Worm (Caenorhabditis elegans) whole organism, L4/young adult: ENCODE measurements around the gene eel-1.

Source experiments
- W03F9.2 ChIP-seq: fragments of 150-350 bp; optimal IDR thresholded peaks from 2 replicates; lab custom pipeline; 2014; ENCODE audit warnings: missing biosample characterization, missing genetic modification characterization
- dao-5 ChIP-seq: sonication (generic microtip); optimal IDR thresholded peaks from 2 replicates; lab custom pipeline; 2016; ENCODE audit warnings: missing genotype, missing genetic modification characterization, moderate library complexity, missing compliant biosample characterization
- him-1 ChIP-seq: sonication (generic microtip); optimal IDR thresholded peaks from 2 replicates; lab custom pipeline; 2016; ENCODE audit warnings: missing genotype, missing genetic modification reagents, missing genetic modification characterization, missing compliant biosample characterization

The eel-1 gene

ce11 chrIV:3012374-3013142, 37.3 kb downstream of the eel-1 start, which contains the start of the genes Y54G2A.28 and vrp-1:
Y54G2A.28 (minus strand) TSS chrIV:3012421.
vrp-1 (plus strand) TSS chrIV:3012587.
- no peak for TF ChIP-seq W03F9.2
- no peak for TF ChIP-seq him-1 (tag; lab: Kevin White, UChicago)

ce11 chrIV:3011647-3012046, 38.3 kb downstream of the eel-1 start:
- no peak for TF ChIP-seq dao-5 (tag; lab: Kevin White, UChicago)
- TF ChIP-seq W03F9.2: no peak
- TF ChIP-seq him-1 (tag; lab: Kevin White, UChicago): no peak

DNA sequence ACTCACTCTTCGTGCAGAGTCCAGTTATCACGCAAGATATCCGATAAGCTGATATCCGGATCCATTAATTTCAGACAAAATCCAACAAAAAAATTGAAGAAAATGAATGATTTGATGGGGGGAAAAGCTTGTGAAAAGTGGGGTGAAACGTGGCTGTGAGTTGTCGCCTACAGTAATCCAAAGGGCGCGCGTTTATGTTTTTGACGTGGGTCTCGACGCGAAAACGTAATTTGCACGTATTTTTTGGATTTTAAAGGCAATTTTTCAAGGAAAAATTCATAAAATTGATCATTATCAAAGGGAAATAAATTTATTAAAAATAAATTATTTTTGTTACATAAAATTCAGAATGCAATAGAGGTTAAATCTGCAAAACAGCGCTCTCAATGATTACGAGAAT, 41.1 kb downstream of the eel-1 start, which contains the start of gene Y54G2A.73:
Gene Y54G2A.73 (minus strand): TSS at position 65 of the 400 bp plus-strand sequence.
- TF ChIP-seq W03F9.2: no peak
- TF ChIP-seq dao-5 (tag; lab: Kevin White, UChicago): no peak
- no peak for TF ChIP-seq him-1 (tag; lab: Kevin White, UChicago)

DNA sequence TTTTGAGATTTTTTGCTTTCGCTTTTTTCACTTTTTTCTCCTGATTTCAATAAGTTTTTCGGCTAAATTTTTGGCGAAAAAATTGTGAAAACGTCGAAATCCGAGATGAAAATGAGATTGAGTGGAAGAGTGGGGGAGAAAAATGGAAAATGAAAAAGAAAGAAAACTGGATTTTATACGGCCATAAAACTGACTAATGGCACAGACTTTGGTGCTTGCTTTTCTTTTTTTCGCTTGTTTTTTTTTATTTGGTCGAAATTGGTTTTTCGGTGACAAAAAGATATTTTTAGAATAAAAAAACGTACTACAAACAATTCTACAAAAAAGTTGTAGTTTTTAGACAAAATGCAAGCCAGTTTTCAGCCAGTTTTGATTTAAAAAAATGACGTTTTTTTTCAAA, 47.1 kb downstream of the eel-1 start:
- TF ChIP-seq W03F9.2 (no peak), dao-5 (tag; lab: Kevin White, UChicago) (no peak), him-1 (tag; lab: Kevin White, UChicago) (no peak)

DNA sequence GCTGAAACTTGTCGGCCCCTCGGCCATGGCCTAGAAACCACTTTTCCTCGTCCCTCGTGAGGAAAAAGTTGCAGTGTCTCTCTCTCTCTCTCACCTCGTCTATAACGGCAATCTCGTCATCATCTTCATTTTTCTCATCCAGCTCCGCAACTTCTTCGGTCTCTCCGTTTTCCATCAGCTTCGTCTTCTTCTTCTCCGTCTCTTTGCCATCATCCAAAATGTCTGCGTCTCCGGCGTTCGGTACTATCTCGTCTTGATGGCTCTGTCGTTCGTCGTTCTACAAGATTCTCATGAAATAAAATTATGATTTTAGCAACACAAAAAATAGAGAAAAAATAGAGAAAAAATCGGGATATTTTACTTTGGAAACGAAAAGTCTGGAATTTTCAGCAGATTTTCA, 48.4 kb downstream of the eel-1 start:
- no peak for TF ChIP-seq W03F9.2

DNA sequence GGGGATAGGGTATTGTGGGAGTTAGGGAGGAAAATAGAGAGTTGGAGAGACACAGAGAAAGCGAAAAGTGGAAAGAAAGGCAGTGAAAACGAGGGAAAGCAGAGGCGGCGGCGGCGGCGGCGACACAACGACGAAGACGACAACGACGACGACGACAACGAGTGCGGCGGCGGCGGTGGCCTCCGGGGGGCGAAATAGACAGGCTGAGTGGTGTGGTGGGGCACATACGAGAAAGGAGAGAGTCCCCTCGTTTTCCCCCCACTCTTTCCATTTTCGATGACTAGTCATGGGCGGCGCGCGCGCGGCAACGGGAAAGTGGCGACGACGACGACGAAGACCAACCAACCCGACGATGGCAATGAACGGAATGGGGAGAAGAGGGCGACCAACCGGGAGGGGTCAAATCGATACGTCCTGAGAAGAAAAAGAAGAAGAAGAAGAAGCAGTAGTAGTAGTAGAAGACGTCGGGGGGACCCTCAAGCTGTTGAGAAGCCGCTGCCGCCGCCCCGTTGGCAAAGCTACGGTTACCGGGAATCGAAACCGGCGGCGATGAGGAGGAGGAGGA, 51.2 kb downstream of the eel-1 start:
- TF ChIP-seq dao-5 (tag; lab: Kevin White, UChicago) (no peak), W03F9.2 (no peak), him-1 (tag; lab: Kevin White, UChicago) (peak; percentile 77)

ce11 chrIV:2997302-2997701, 52.6 kb downstream of the eel-1 start:
- no peak for TF ChIP-seq W03F9.2
- TF ChIP-seq him-1 (tag; lab: Kevin White, UChicago): no peak
- no peak for TF ChIP-seq dao-5 (tag; lab: Kevin White, UChicago)

- TF ChIP-seq dao-5 (tag; lab: Kevin White, UChicago): no peak
- TF ChIP-seq W03F9.2: no peak
- TF ChIP-seq him-1 (tag; lab: Kevin White, UChicago): no peak
Measured at ce11 chrIV:2995372-2995771, 54.5 kb downstream of the eel-1 start, which contains the start of gene Y54G2A.26. Y54G2A.26 (minus strand) TSS chrIV:2995472.

DNA sequence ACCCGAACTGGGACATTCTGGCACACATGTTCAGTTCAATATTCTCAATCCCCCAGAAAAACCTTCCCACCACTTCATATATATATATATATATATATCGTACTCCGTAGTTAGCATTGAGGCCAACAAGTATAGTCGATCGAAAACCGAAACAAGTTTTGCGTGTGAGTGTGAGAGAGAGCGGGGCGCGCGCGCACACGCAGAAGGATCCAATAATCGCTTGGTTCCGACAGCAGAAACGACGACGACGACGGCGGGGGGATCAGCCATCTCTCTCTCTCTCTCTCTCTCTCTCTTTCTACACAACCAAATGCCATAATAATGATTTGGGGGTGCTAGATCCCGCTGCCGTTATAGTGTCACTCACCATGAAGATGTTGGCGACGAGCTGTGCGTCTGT, 55.0 kb downstream of the eel-1 start:
- TF ChIP-seq W03F9.2: no peak
- no peak for TF ChIP-seq him-1 (tag; lab: Kevin White, UChicago)
- TF ChIP-seq dao-5 (tag; lab: Kevin White, UChicago): no peak

ce11 chrIV:2993278-2993899, 56.5 kb downstream of the eel-1 start:
- TF ChIP-seq W03F9.2 (no peak), him-1 (tag; lab: Kevin White, UChicago) (peak; percentile 79), dao-5 (tag; lab: Kevin White, UChicago) (no peak)

- peak; percentile 1 for TF ChIP-seq him-1 (tag; lab: Kevin White, UChicago)
- TF ChIP-seq dao-5 (tag; lab: Kevin White, UChicago): no peak
Measured at ce11 chrIV:2990519-2990918, 59.4 kb downstream of the eel-1 start.

ce11 chrIV:2986720-2987119, 63.2 kb downstream of the eel-1 start:
- TF ChIP-seq dao-5 (tag; lab: Kevin White, UChicago) (no peak), W03F9.2 (no peak), him-1 (tag; lab: Kevin White, UChicago) (no peak)
